Fruit fly (Drosophila melanogaster): ENCODE data around the gene CG31643.

Gene CG31643

dm6 chr2L:6019352-6020131 lies 18.4 kb upstream of the CG31643 start, which contains the start of gene H2.0 (continued):
- TF ChIP-seq CG1602 (GFP tag; optimal IDR thresholded peaks at IDR 0.05), result peak; percentile 41
- TF ChIP-seq CG7839 (tag; optimal IDR thresholded peaks at IDR 0.05), result peak; percentile 45
- peak; percentile 38 for TF ChIP-seq CG10209 (GFP tag; optimal IDR thresholded peaks at IDR 0.05)
- peak; percentile 56; the same call in 1 of the 2 replicates for TF ChIP-seq CG10321 (GFP tag; IDR thresholded peaks at IDR 0.05)
- TF ChIP-seq sd (tag; optimal IDR thresholded peaks at IDR 0.05), result peak; percentile 88
- peak; percentile 58; the same call in 2 of the 3 replicates for TF ChIP-seq CG17361 (GFP tag; IDR thresholded peaks at IDR 0.05)
- TF ChIP-seq H15 (GFP tag; IDR thresholded peaks at IDR 0.05), result no peak
- TF ChIP-seq cas (GFP tag; IDR thresholded peaks at IDR 0.05), result no peak
- TF ChIP-seq Oaz (GFP tag; IDR thresholded peaks at IDR 0.05), result no peak
- TF ChIP-seq Vsx1 (GFP tag; optimal IDR thresholded peaks at IDR 0.05), result peak; percentile 50
- no peak for TF ChIP-seq Poxn (GFP tag; IDR thresholded peaks at IDR 0.05)
- no peak for TF ChIP-seq Abd-B (GFP tag; optimal IDR thresholded peaks at IDR 0.05)
- no peak for TF ChIP-seq wdn (GFP tag; IDR thresholded peaks at IDR 0.05)
- no peak for TF ChIP-seq Rx (GFP tag; IDR thresholded peaks at IDR 0.05)
- peak; percentile 58 for TF ChIP-seq tio (GFP tag; optimal IDR thresholded peaks at IDR 0.05)
- TF ChIP-seq CG11093 (GFP tag; IDR thresholded peaks at IDR 0.05), result no peak
- TF ChIP-seq sim (GFP tag; IDR thresholded peaks at IDR 0.05), result no peak
- TF ChIP-seq ara (GFP tag; IDR thresholded peaks at IDR 0.05), result 0 out of 2 replicates have a peak, but pooled peaks have one; percentile 26
- peak; percentile 53 for TF ChIP-seq Awh (GFP tag; IDR thresholded peaks at IDR 0.05)
- no peak for TF ChIP-seq toy (GFP tag; IDR thresholded peaks at IDR 0.05)
- peak; percentile 81 for TF ChIP-seq sens (GFP tag)
- no peak for TF ChIP-seq Aef1 (GFP tag; IDR thresholded peaks at IDR 0.05)
- TF ChIP-seq Scr (GFP tag; IDR thresholded peaks at IDR 0.05; ENCODE audit: partially characterized antibody), result no peak
- no peak for TF ChIP-seq exex (tag; optimal IDR thresholded peaks at IDR 0.05)
- TF ChIP-seq gfzf (GFP tag; optimal IDR thresholded peaks at IDR 0.05), result no peak
- TF ChIP-seq CG8944 (GFP tag; optimal IDR thresholded peaks at IDR 0.05), result no peak
- TF ChIP-seq CG12071 (GFP tag; optimal IDR thresholded peaks at IDR 0.05), result no peak
- peak; percentile 97 for TF ChIP-seq Nf-YB (GFP tag; optimal IDR thresholded peaks at IDR 0.05)
- no peak for TF ChIP-seq NC2β (GFP tag; optimal IDR thresholded peaks at IDR 0.05)
- no peak for TF ChIP-seq CG18619 (GFP tag; optimal IDR thresholded peaks at IDR 0.05)
- peak; percentile 34 for TF ChIP-seq CG7556 (GFP tag; optimal IDR thresholded peaks at IDR 0.05)
- TF ChIP-seq CG3281 (GFP tag; optimal IDR thresholded peaks at IDR 0.05), result no peak
- no peak for TF ChIP-seq CG12299 (tag; optimal IDR thresholded peaks at IDR 0.05)
- TF ChIP-seq aop (GFP tag; IDR thresholded peaks at IDR 0.05), result peak; percentile 73; the same call in 1 of the 2 replicates
- no peak for TF ChIP-seq Usf (GFP tag; optimal IDR thresholded peaks at IDR 0.05)
- no peak for TF ChIP-seq Elba2 (GFP tag; optimal IDR thresholded peaks at IDR 0.05)
- no peak for TF ChIP-seq HHEX (GFP tag; optimal IDR thresholded peaks at IDR 0.05)
- TF ChIP-seq pfk (GFP tag; optimal IDR thresholded peaks at IDR 0.05), result no peak
- no peak for TF ChIP-seq gcm2 (GFP tag; optimal IDR thresholded peaks at IDR 0.05)
- TF ChIP-seq prd (optimal IDR thresholded peaks at IDR 0.05), result no peak
- TF ChIP-seq prd (GFP tag; IDR thresholded peaks at IDR 0.05), result peak; percentile 50; the same call in 2 of the 3 replicates
- TF ChIP-seq HLH54F (GFP tag; optimal IDR thresholded peaks at IDR 0.05), result no peak
- no peak for TF ChIP-seq Jarid2 (GFP tag; optimal IDR thresholded peaks at IDR 0.05)
- TF ChIP-seq ranshi (GFP tag; IDR thresholded peaks at IDR 0.05), result no peak
- TF ChIP-seq CG31365 (tag; optimal IDR thresholded peaks at IDR 0.05), result no peak
- TF ChIP-seq vvl (GFP tag; IDR thresholded peaks at IDR 0.05), result no peak; the same call in 1 of the 2 replicates
- TF ChIP-seq CG8924 (tag; optimal IDR thresholded peaks at IDR 0.05), result peak; percentile 40
- TF ChIP-seq CG12104 (GFP tag; optimal IDR thresholded peaks at IDR 0.05), result no peak
- TF ChIP-seq CG17568 (GFP tag; optimal IDR thresholded peaks at IDR 0.05), result no peak
- peak; percentile 24 for TF ChIP-seq ac (GFP tag; optimal IDR thresholded peaks at IDR 0.05)

All from whole organism, embryonic.